Worm (Caenorhabditis elegans): ENCODE measurements around the gene srsx-25.

The srsx-25 gene

ce11 chrIV:13354044-13354443 is 10.9 kb upstream of the srsx-25 start:
- TF ChIP-seq fos-1 (tag; optimal IDR thresholded peaks at IDR 0.05) (no peak), nhr-6 (tag; optimal IDR thresholded peaks at IDR 0.05) (no peak), lsy-2 (tag; optimal IDR thresholded peaks at IDR 0.05) (no peak), aly-2 (tag; optimal IDR thresholded peaks at IDR 0.05) (no peak), mab-5 (tag; optimal IDR thresholded peaks at IDR 0.05) (no peak), C34F6.9 (tag; optimal IDR thresholded peaks at IDR 0.05) (no peak), gmeb-1 (tag; optimal IDR thresholded peaks at IDR 0.05) (no peak), peb-1 (tag; optimal IDR thresholded peaks at IDR 0.05) (no peak), mbf-1 (tag; optimal IDR thresholded peaks at IDR 0.05) (no peak)

- no peak for TF ChIP-seq egl-27 (tag; optimal IDR thresholded peaks at IDR 0.05)
- no peak for TF ChIP-seq nhr-23 (tag; optimal IDR thresholded peaks at IDR 0.05)
- no peak for TF ChIP-seq nhr-237 (tag; optimal IDR thresholded peaks at IDR 0.05)
- no peak for TF ChIP-seq alr-1 (tag; optimal IDR thresholded peaks at IDR 0.05)
- no peak for TF ChIP-seq lin-13 (GFP tag; optimal IDR thresholded peaks at IDR 0.05)
- no peak for TF ChIP-seq peb-1 (tag; optimal IDR thresholded peaks at IDR 0.05)
- TF ChIP-seq nhr-12 (tag; optimal IDR thresholded peaks at IDR 0.05): no peak
- TF ChIP-seq nhr-11 (tag; optimal IDR thresholded peaks at IDR 0.05): no peak
- no peak for TF ChIP-seq lin-11 (tag; optimal IDR thresholded peaks at IDR 0.05)
- TF ChIP-seq nhr-25 (tag; optimal IDR thresholded peaks at IDR 0.05): no peak
- no peak for TF ChIP-seq lsy-2 (tag; optimal IDR thresholded peaks at IDR 0.05)
- no peak for TF ChIP-seq C34F6.9 (tag; optimal IDR thresholded peaks at IDR 0.05)
- TF ChIP-seq ama-1 (optimal IDR thresholded peaks at IDR 0.05): no peak
- no peak for TF ChIP-seq skn-1 (tag; optimal IDR thresholded peaks at IDR 0.05)
- TF ChIP-seq elt-1 (tag; optimal IDR thresholded peaks at IDR 0.05): no peak
- no peak for TF ChIP-seq R02D3.7 (tag; optimal IDR thresholded peaks at IDR 0.05)
- no peak for TF ChIP-seq ZK546.5 (tag; optimal IDR thresholded peaks at IDR 0.05)
- no peak for TF ChIP-seq mdl-1 (tag; optimal IDR thresholded peaks at IDR 0.05)
- TF ChIP-seq unc-55 (GFP tag; optimal IDR thresholded peaks at IDR 0.05): no peak
Observed at ce11 chrIV:13356005-13356404, 9.0 kb upstream of the srsx-25 start.

ce11 chrIV:13358488-13358887 is 6.5 kb upstream of the srsx-25 start, which contains the start of gene W02A2.8:
W02A2.8 (minus strand) TSS chrIV:13358588.
- TF ChIP-seq R02D3.7 (tag; optimal IDR thresholded peaks at IDR 0.05): no peak

- TF ChIP-seq elt-3 (tag; optimal IDR thresholded peaks at IDR 0.05) (no peak), Y55F3AM.14 (GFP tag; optimal IDR thresholded peaks at IDR 0.05) (no peak), unc-55 (GFP tag; optimal IDR thresholded peaks at IDR 0.05) (no peak), nhr-77 (tag; optimal IDR thresholded peaks at IDR 0.05) (no peak), sem-4 (tag; optimal IDR thresholded peaks at IDR 0.05) (no peak), lin-39 (tag; optimal IDR thresholded peaks at IDR 0.05) (no peak), ztf-11 (tag; optimal IDR thresholded peaks at IDR 0.05) (no peak), snpc-4 (tag; optimal IDR thresholded peaks at IDR 0.05) (no peak), lin-13 (GFP tag; optimal IDR thresholded peaks at IDR 0.05) (no peak), nhr-237 (tag; optimal IDR thresholded peaks at IDR 0.05) (no peak), skn-1 (tag; optimal IDR thresholded peaks at IDR 0.05) (no peak), crh-2 (tag; optimal IDR thresholded peaks at IDR 0.05) (no peak), aly-2 (tag; optimal IDR thresholded peaks at IDR 0.05) (no peak), nhr-129 (tag; optimal IDR thresholded peaks at IDR 0.05) (no peak)
Observed at ce11 chrIV:13360144-13360543, 4.8 kb upstream of the srsx-25 start, which contains the start of gene Y62E10A.3. Y62E10A.3 (minus strand) TSS chrIV:13360244.

ce11 chrIV:13369120-13369842 is 4.3 kb downstream of the srsx-25 start, which contains the start of gene agt-1:
agt-1 (minus strand) TSS chrIV:13369412.
- TF ChIP-seq blmp-1 (tag; optimal IDR thresholded peaks at IDR 0.05; ENCODE audit: insufficient read depth) (no peak), unc-39 (tag; optimal IDR thresholded peaks at IDR 0.05) (no peak), ztf-11 (tag; optimal IDR thresholded peaks at IDR 0.05) (no peak), ama-1 (optimal IDR thresholded peaks at IDR 0.05) (no peak), unc-55 (GFP tag; optimal IDR thresholded peaks at IDR 0.05) (no peak), gmeb-1 (tag; optimal IDR thresholded peaks at IDR 0.05) (no peak), sma-9 (GFP tag; optimal IDR thresholded peaks at IDR 0.05) (no peak), sma-9 (tag; optimal IDR thresholded peaks at IDR 0.05) (no peak), F13H6.1 (tag; optimal IDR thresholded peaks at IDR 0.05) (no peak), peb-1 (tag; optimal IDR thresholded peaks at IDR 0.05) (no peak), elt-3 (tag; optimal IDR thresholded peaks at IDR 0.05) (no peak)

Measured in whole organism, L2 larva.